Worm (Caenorhabditis elegans): ENCODE data around the gene cyn-16.

Gene cyn-16

DNA sequence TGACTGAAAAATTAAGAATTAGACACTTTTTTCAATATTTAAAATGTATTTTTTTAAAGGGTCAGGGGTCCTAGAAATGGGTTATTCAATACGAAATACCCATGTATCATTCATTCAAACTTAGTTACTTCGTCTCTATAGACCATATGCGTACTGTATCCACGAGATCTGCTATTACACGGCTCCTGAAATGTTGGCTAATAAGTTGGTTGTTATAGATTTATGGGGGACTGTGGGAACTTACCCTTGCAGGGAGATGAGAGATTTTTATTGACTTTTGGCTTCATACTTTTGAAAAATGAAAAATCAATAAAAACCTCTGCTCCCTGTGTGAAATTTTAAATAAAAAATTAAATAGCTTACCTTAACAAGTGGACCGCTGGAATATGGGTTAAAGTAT is 57.6 kb downstream of the cyn-16 start:
- no peak for TF ChIP-seq nhr-67 (tag; optimal IDR thresholded peaks at IDR 0.05)
- no peak for TF ChIP-seq nfya-1 (tag; optimal IDR thresholded peaks at IDR 0.05; ENCODE audit: insufficient read depth)
- no peak for TF ChIP-seq sea-2 (GFP tag; optimal IDR thresholded peaks at IDR 0.05)
- TF ChIP-seq elt-3 (tag; optimal IDR thresholded peaks at IDR 0.05) = no peak
- TF ChIP-seq jun-1 (tag; optimal IDR thresholded peaks at IDR 0.05) = no peak
- no peak for TF ChIP-seq lin-15B (tag; optimal IDR thresholded peaks at IDR 0.05)

DNA sequence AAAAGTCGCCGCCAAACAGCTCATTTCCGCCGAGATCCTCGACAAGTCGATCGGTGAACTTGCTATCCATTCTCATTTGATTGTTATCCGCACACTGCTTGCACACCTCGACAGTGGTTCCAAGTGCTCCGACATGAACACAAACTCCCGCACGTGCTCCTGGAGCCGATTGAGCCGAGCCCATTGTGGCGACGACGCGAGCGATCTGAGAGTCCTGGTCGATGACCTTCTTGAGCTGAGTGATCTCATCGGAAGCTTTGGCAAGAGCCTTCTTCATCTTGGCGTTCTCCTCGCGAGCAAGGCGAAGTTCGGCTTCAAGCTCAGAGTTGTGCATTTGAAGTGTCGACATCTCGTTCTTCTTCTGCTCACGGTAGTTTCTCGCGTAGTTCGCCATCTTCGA is 58.1 kb downstream of the cyn-16 start:
- TF ChIP-seq pqm-1 (tag; optimal IDR thresholded peaks at IDR 0.05) = no peak
- TF ChIP-seq ZK546.5 (tag; optimal IDR thresholded peaks at IDR 0.05) = no peak
- no peak for TF ChIP-seq pha-4 (tag; optimal IDR thresholded peaks at IDR 0.05)
- TF ChIP-seq egl-27 (tag; optimal IDR thresholded peaks at IDR 0.05) = no peak
- no peak for TF ChIP-seq skn-1 (tag; optimal IDR thresholded peaks at IDR 0.05)
- no peak for TF ChIP-seq nhr-28 (tag; optimal IDR thresholded peaks at IDR 0.05)
- TF ChIP-seq snpc-4 (tag; optimal IDR thresholded peaks at IDR 0.05) = no peak
- TF ChIP-seq jun-1 (tag; optimal IDR thresholded peaks at IDR 0.05) = no peak
- no peak for TF ChIP-seq lsy-12 (tag; optimal IDR thresholded peaks at IDR 0.05)
- TF ChIP-seq ceh-82 (tag; optimal IDR thresholded peaks at IDR 0.05) = no peak
- no peak for TF ChIP-seq nhr-25 (tag; optimal IDR thresholded peaks at IDR 0.05)
